Fruit fly (Drosophila melanogaster) ovary, adult (tissue): ENCODE data around the gene Sfp33A4.

ENCODE experiments used
- CG17801 ChIP-seq: fragments of 200-800 bp; optimal IDR thresholded peaks from 2 replicates; lab custom pipeline; 2019; ENCODE audit warnings: missing biosample characterization, mild to moderate bottlenecking, missing genetic modification characterization, moderate library complexity; ENCODE audit not compliant: partially characterized antibody

Gene Sfp33A4

DNA sequence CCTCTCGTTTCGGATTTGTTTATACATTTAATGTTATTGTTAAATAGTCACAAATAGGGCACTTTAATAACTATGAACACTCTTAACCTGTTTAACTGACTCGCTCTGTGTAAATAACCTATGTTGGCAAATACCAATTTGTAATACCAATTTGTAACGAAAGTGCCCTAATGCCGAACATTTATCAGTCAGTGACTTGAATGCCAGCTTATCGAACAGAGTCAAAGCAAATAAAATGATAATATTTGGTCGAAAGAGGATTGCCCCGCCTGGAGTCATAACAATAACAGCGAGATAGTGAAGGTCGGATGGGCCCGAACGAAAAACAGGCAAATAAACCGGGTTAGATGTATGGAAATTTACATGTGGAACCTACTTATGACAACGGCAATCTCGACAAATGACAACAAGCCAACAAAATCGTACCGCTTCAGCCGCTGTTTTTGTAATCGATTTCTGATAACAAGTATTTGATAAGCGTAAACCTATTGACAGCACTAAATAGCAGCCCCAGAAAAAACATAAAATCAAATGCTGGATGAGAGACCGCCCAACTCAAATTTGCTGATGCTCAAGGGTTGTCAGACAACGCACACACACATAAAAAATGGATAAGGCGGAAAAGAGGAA is 8.2 kb downstream of the Sfp33A4 start:
- no peak for TF ChIP-seq CG17801 (GFP tag; lab: Kevin White, UChicago)

DNA sequence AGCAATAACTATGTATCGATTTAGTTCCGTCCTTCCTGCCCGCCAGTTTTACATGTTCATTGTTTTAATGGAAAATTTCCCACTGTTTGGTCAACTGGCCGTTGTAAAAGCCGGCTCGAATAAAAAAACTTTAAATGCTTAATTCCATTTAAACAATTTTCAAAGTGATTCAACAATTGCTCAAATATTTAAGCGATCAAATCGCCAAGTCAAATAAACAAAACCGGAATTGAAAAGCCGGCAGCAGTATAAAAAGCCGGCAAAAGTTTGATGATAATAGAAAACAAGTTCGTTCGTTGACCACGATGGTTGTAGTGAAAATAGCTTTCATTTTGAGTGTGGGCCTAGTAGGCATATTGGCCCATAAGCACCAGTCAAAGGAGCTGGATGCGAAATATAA is 9.9 kb downstream of the Sfp33A4 start, which contains the start of gene Mal-B1:
Gene Mal-B1 (plus strand): TSS at position 301 of the 400 bp plus-strand sequence.
- no peak for TF ChIP-seq CG17801 (GFP tag; lab: Kevin White, UChicago)

DNA sequence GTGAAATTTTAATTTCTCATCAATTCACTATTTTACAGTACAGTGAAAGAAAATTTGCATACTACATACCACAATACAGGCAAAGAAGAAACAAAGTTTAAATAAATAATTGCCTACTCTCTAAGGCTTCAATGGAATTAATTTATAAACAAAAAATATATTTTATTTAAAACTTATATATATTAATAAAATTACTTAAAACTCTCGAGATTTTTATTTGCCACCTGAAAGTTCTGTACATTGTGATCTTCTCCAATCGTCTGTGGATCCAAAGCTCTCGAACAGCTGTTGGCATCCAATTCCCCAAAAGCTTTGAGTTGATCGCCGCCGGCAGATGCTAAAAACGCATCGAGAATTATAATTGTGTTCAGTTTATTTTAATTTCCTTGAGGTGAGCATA is 12.6 kb downstream of the Sfp33A4 start, which contains the start of gene Mal-B2:
Gene Mal-B2 (plus strand): TSS at position 301 of the 400 bp plus-strand sequence.
- TF ChIP-seq CG17801 (GFP tag; lab: Kevin White, UChicago): no peak

DNA sequence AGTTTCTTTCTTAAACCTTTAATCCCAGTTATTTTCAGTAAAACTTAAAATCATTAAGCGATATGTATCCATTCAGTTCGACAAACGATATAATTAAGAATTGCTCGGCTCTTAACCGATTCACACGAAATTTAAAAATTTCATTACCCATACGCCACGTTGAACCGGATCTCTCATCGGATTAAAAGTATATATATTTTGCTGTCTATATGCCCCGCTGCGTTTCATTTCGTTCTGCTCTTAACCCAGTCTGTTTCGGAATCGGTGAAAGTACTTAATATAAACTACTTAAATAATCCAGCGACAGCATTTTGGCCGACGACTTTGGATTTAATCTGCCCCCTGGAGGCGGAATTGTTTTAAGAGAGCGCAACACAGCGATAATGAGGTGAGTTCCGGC is 16.1 kb downstream of the Sfp33A4 start, which contains the start of gene CG42751:
Gene CG42751 (plus strand): TSS at position 301 of the 400 bp plus-strand sequence.
- no peak for TF ChIP-seq CG17801 (GFP tag; lab: Kevin White, UChicago)

DNA sequence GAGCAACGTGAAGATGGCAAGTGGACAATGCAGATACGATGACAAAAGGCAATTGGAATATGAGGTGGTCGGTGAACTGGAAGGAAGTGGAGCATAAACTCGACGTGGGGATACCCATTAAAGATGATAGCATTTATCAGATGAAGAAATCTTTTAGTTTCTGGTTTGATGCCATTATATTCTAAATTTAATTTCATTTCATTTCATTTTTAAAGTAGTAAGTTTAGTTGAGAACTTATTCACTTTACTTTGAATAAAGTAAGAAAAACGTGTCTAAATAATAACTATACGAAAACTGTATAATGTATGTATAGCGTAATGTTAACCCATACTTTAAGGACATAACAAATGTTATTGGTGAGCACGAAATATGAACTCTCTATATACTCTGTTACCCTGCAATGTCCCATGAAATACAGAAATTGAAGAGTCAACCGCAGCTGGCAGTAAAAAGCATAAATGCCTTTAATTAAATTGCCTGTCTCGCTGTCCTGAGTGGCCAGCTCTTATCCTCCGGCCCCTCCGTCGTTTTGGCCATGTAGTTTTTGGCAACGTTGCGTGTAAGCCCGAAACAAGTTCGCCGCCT is 33.9 kb downstream of the Sfp33A4 start:
- no peak for TF ChIP-seq CG17801 (GFP tag; lab: Kevin White, UChicago)

DNA sequence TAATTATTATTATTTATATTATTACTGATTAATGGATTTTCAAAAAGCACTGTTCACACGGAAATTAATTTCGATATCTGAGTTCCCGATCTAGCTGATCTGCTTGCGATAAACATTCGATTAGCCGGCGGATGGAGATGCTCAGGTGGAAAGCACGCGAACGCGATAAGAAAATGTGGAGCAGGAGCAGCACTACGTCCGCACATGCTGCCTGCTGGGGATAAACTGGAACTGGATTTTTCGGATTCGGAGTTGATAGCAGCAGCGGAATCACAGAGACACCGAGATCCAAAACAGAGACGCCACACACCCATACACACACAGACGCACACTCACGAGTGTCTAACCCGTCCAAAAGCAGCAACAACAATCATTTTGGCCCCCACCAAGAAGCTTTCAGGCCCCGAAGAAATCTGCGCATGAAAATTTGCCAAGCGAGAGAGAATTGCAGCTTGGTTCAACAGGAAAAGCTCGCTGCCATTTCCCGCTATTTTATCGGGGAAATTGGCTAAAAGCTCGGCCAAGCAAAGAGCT is 37.3 kb downstream of the Sfp33A4 start:
- TF ChIP-seq CG17801 (GFP tag; lab: Kevin White, UChicago): no peak

DNA sequence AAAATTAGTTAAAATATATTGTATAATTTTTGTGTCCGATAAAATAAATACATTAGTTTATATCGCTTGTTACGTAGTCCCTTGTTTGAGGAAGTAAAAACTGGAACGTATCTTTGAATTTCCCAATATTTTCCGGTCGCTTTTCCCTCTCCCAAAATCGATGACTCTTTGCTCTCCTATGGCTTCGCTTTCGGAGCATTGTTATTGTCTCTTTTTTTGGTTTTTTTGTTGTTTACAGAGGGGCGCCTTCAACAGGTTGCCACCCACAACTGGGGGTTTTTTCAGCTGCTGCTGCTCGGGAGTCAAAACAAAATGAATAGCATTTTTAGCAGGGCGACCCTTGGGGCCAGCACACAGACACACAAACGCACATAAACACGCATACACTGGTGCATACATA is 37.8 kb downstream of the Sfp33A4 start:
- no peak for TF ChIP-seq CG17801 (GFP tag; lab: Kevin White, UChicago)

DNA sequence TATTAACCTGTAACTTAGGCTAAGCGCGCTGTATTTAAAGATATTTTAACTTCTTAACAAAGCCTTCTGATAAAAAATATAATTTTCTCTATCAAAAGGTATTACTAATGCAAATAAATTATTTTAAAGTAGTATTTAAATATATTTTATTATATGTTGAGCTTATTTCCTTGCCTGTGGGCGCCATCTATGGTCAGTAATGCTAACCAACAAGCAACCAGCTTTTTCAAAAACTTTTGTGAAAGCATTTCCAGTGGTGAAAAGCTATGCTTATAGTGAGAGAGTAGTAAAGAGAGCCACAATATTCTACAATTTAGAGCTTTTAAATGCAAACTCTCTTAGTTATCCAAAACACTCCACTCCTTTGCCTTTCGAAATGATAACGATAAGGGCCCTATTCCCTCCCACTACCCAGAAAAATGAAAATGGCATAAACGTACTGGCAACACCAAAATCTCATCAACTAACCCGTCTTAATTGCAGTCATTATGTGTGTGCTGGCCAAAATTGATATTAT is 41.8 kb downstream of the Sfp33A4 start:
- TF ChIP-seq CG17801 (GFP tag; lab: Kevin White, UChicago): no peak
